Fruit fly (Drosophila melanogaster) whole organism, embryonic: Measurements from ENCODE around the gene CG11997.

Source experiments
- Abd-B ChIP-seq: fragments of 200-800 bp; sonication (Bioruptor generic); optimal IDR thresholded peaks from 2 replicates; lab custom pipeline; 2018; ENCODE audit warnings: missing biosample characterization, mild to moderate bottlenecking, missing genetic modification characterization, moderate library complexity
- Adf1 ChIP-seq: fragments of 200-800 bp; sonication (Bioruptor generic); IDR thresholded peaks from 2 replicates; pipeline ENCODE4 v1.3.6; 2022; ENCODE audit warnings: missing biosample characterization, missing genetic modification characterization
- Aef1 ChIP-seq: fragments of 200-800 bp; sonication (Bioruptor generic); IDR thresholded peaks from 3 replicates; pipeline ENCODE4 v1.3.6; 2022; ENCODE audit warnings: missing biosample characterization, missing genetic modification characterization
- Asciz ChIP-seq: fragments of 200-800 bp; sonication (Bioruptor generic); optimal IDR thresholded peaks from 2 replicates; lab custom pipeline; 2017; ENCODE audit warnings: missing biosample characterization, mild to moderate bottlenecking, missing genetic modification characterization, missing genetic modification reagents
- B-H1 ChIP-seq: fragments of 200-800 bp; sonication (Bioruptor generic); IDR thresholded peaks from 3 replicates; pipeline ENCODE4 v1.3.6; 2022; ENCODE audit warnings: missing biosample characterization, missing genetic modification characterization
- Blimp-1 ChIP-seq: fragments of 200-800 bp; sonication (Bioruptor generic); optimal IDR thresholded peaks from 3 replicates; lab custom pipeline; 2018; ENCODE audit warnings: missing biosample characterization, missing genetic modification characterization, mild to moderate bottlenecking, moderate library complexity, missing genetic modification reagents
- CG10147 ChIP-seq: fragments of 200-800 bp; sonication (Bioruptor generic); optimal IDR thresholded peaks from 2 replicates; lab custom pipeline; 2019; ENCODE audit warnings: missing biosample characterization, mild to moderate bottlenecking, missing genetic modification characterization, moderate library complexity
- CG10267 ChIP-seq: fragments of 200-800 bp; sonication (Bioruptor generic); optimal IDR thresholded peaks from 2 replicates; lab custom pipeline; 2018; ENCODE audit warnings: missing biosample characterization, mild to moderate bottlenecking, missing genetic modification characterization, moderate library complexity
- CG11247 ChIP-seq: fragments of 200-800 bp; sonication (Bioruptor generic); IDR thresholded peaks from 2 replicates; pipeline ENCODE4 v1.3.6; 2022; ENCODE audit warnings: missing biosample characterization, missing genetic modification characterization
- CG11723 ChIP-seq: fragments of 200-800 bp; sonication (Bioruptor generic); optimal IDR thresholded peaks from 2 replicates; lab custom pipeline; 2017; ENCODE audit warnings: missing biosample characterization, mild to moderate bottlenecking, missing genetic modification characterization
- CG12219 ChIP-seq: fragments of 200-800 bp; sonication (Bioruptor generic); optimal IDR thresholded peaks from 3 replicates; lab custom pipeline; 2018; ENCODE audit warnings: missing biosample characterization, mild to moderate bottlenecking, missing genetic modification characterization
- CG1233 ChIP-seq: fragments of 200-800 bp; sonication (Bioruptor generic); optimal IDR thresholded peaks from 4 replicates; lab custom pipeline; 2018; ENCODE audit warnings: missing biosample characterization, mild to moderate bottlenecking, missing genetic modification characterization
- CG12391 ChIP-seq: fragments of 200-800 bp; sonication (Bioruptor generic); optimal IDR thresholded peaks from 3 replicates; lab custom pipeline; 2018; ENCODE audit warnings: missing biosample characterization, mild to moderate bottlenecking, missing genetic modification characterization, moderate library complexity
- CG12659 ChIP-seq: fragments of 200-800 bp; sonication (Bioruptor generic); optimal IDR thresholded peaks from 3 replicates; lab custom pipeline; 2017; ENCODE audit warnings: mild to moderate bottlenecking, missing biosample characterization, missing genetic modification reagents, missing genetic modification characterization
- CG14050 ChIP-seq: fragments of 200-800 bp; sonication (Bioruptor generic); IDR thresholded peaks from 3 replicates; pipeline ENCODE4 v1.3.6; 2022; ENCODE audit warnings: missing biosample characterization, missing genetic modification characterization
- CG18619 ChIP-seq: fragments of 200-800 bp; sonication (Bioruptor generic); optimal IDR thresholded peaks from 3 replicates; lab custom pipeline; 2017; ENCODE audit warnings: missing biosample characterization, mild to moderate bottlenecking, missing genetic modification characterization
- CG18764 ChIP-seq: fragments of 200-800 bp; sonication (Bioruptor generic); optimal IDR thresholded peaks from 3 replicates; lab custom pipeline; 2016; ENCODE audit warnings: missing biosample characterization, missing genetic modification characterization
- CG2678 ChIP-seq: fragments of 200-800 bp; sonication (Bioruptor generic); optimal IDR thresholded peaks from 3 replicates; lab custom pipeline; 2019; ENCODE audit warnings: missing biosample characterization, mild to moderate bottlenecking, missing genetic modification characterization, moderate library complexity
- CG30403 ChIP-seq: fragments of 200-800 bp; sonication (Bioruptor generic); optimal IDR thresholded peaks from 3 replicates; lab custom pipeline; 2016; ENCODE audit warnings: missing biosample characterization, missing genetic modification characterization
- CG7556 ChIP-seq: fragments of 200-800 bp; sonication (Bioruptor generic); optimal IDR thresholded peaks from 2 replicates; lab custom pipeline; 2017; ENCODE audit warnings: missing biosample characterization, mild to moderate bottlenecking, missing genetic modification characterization
- CTCF ChIP-seq: fragments of 200-800 bp; sonication (Bioruptor generic); optimal IDR thresholded peaks from 2 replicates; lab custom pipeline; 2017; ENCODE audit warnings: missing biosample characterization, mild to moderate bottlenecking, missing genetic modification characterization, moderate library complexity
- CkIIα-i1 ChIP-seq: fragments of 200-800 bp; sonication (Bioruptor generic); IDR thresholded peaks from 2 replicates; pipeline ENCODE4 v1.3.6; 2022; ENCODE audit warnings: missing biosample characterization, missing genetic modification characterization
- D ChIP-seq, 2 experiments: fragments of 200-800 bp in 1 of 2; fragments of >200 bp in 1 of 2; sonication (Bioruptor generic) in 1 of 2; optimal IDR thresholded peaks; 2 replicates in 1 of 2; 3 replicates in 1 of 2; lab custom pipeline; 2017; ENCODE audit warnings: mild to moderate bottlenecking in 1 of 2, missing biosample characterization in 1 of 2, missing genetic modification characterization in 1 of 2, missing genetic modification reagents in 1 of 2
- H2.0 ChIP-seq: fragments of 200-800 bp; sonication (Bioruptor generic); IDR thresholded peaks from 2 replicates; pipeline ENCODE4 v1.3.6; 2022; ENCODE audit warnings: missing biosample characterization, missing genetic modification characterization
- Hr51 ChIP-seq, 2 experiments: fragments of 200-800 bp; sonication (Bioruptor generic); optimal IDR thresholded peaks; 2 replicates in 1 of 2; 3 replicates in 1 of 2; lab custom pipeline; 2016 to 2018; ENCODE audit warnings: missing biosample characterization in 2 of 2, missing genetic modification characterization in 2 of 2, mild to moderate bottlenecking in 1 of 2, moderate library complexity in 1 of 2
- Hr78 ChIP-seq, 2 experiments: fragments of 200-800 bp in 1 of 2; fragments of >200 bp in 1 of 2; sonication (Bioruptor generic) in 1 of 2; optimal IDR thresholded peaks; 2 replicates each; lab custom pipeline; 2017 to 2019; ENCODE audit warnings: missing biosample characterization in 2 of 2, missing genetic modification characterization in 2 of 2, mild to moderate bottlenecking in 1 of 2, moderate library complexity in 1 of 2
- MBD-R2 ChIP-seq: fragments of 200-800 bp; sonication (Bioruptor generic); IDR thresholded peaks from 2 replicates; pipeline ENCODE4 v1.3.6; 2022; ENCODE audit warnings: missing biosample characterization, missing genetic modification characterization
- Mad ChIP-seq: fragments of 200-800 bp; sonication (Bioruptor generic); optimal IDR thresholded peaks from 2 replicates; lab custom pipeline; 2016; ENCODE audit warnings: missing biosample characterization, missing genetic modification characterization
- Oaz ChIP-seq: fragments of 200-800 bp; sonication (Bioruptor generic); IDR thresholded peaks from 2 replicates; pipeline ENCODE4 v1.3.6; 2022; ENCODE audit warnings: missing biosample characterization, missing genetic modification characterization
- Optix ChIP-seq: fragments of 200-800 bp; sonication (Bioruptor generic); IDR thresholded peaks from 3 replicates; pipeline ENCODE4 v1.3.6; 2022; ENCODE audit warnings: missing biosample characterization, missing genetic modification characterization
- Xbp1 ChIP-seq: fragments of 200-800 bp; sonication (Bioruptor generic); optimal IDR thresholded peaks from 3 replicates; lab custom pipeline; 2016; ENCODE audit warnings: missing biosample characterization, mild to moderate bottlenecking, missing genetic modification characterization
- Xrp1 ChIP-seq: fragments of 200-800 bp; sonication (Bioruptor generic); IDR thresholded peaks from 2 replicates; pipeline ENCODE4 v1.3.6; 2022; ENCODE audit warnings: missing biosample characterization, missing genetic modification characterization
- az2 ChIP-seq: fragments of 200-800 bp; sonication (Bioruptor generic); optimal IDR thresholded peaks from 3 replicates; lab custom pipeline; 2016; ENCODE audit warnings: missing biosample characterization, missing genetic modification characterization
- corto ChIP-seq: fragments of 200-800 bp; sonication (Bioruptor generic); optimal IDR thresholded peaks from 2 replicates; lab custom pipeline; 2016; ENCODE audit warnings: missing biosample characterization, mild to moderate bottlenecking, missing genetic modification characterization, moderate library complexity
- danr ChIP-seq: fragments of 200-800 bp; sonication (Bioruptor generic); IDR thresholded peaks from 2 replicates; pipeline ENCODE4 v1.3.6; 2022; ENCODE audit warnings: missing biosample characterization, missing genetic modification characterization
- emc ChIP-seq: fragments of 200-800 bp; sonication (Bioruptor generic); optimal IDR thresholded peaks from 2 replicates; lab custom pipeline; 2016; ENCODE audit warnings: missing biosample characterization, missing genetic modification characterization
- exex ChIP-seq: fragments of 200-800 bp; sonication (Bioruptor generic); optimal IDR thresholded peaks from 4 replicates; lab custom pipeline; 2018; ENCODE audit warnings: missing biosample characterization, mild to moderate bottlenecking, missing genetic modification characterization, moderate library complexity
- grau ChIP-seq: fragments of 200-800 bp; optimal IDR thresholded peaks from 3 replicates; lab custom pipeline; 2019; ENCODE audit warnings: missing biosample characterization, mild to moderate bottlenecking, missing genetic modification characterization, moderate library complexity
- hkb ChIP-seq, 2 experiments: fragments of 200-800 bp in 1 of 2; fragments of >200 bp in 1 of 2; sonication (Bioruptor generic) in 1 of 2; IDR thresholded peaks in 1 of 2; optimal IDR thresholded peaks in 1 of 2; 2 replicates each; pipeline versions ENCODE4 v1.3.6 to Lab custom; 2017 to 2022; ENCODE audit warnings: missing biosample characterization in 1 of 2, missing genetic modification characterization in 1 of 2
- jigr1 ChIP-seq: fragments of 200-800 bp; sonication (Bioruptor generic); IDR thresholded peaks from 3 replicates; pipeline ENCODE4 v1.3.6; 2022; ENCODE audit warnings: missing biosample characterization, missing genetic modification characterization
- lab ChIP-seq: fragments of 200-800 bp; sonication (Bioruptor generic); optimal IDR thresholded peaks from 3 replicates; lab custom pipeline; 2017; ENCODE audit warnings: missing biosample characterization, missing genetic modification characterization, mild to moderate bottlenecking, moderate library complexity, missing genetic modification reagents
- lbe ChIP-seq: fragments of 200-800 bp; sonication (Bioruptor generic); optimal IDR thresholded peaks from 2 replicates; lab custom pipeline; 2016; ENCODE audit warnings: missing biosample characterization, mild to moderate bottlenecking, missing genetic modification characterization
- lilli ChIP-seq: fragments of 200-800 bp; sonication (Bioruptor generic); optimal IDR thresholded peaks from 3 replicates; lab custom pipeline; 2016; ENCODE audit warnings: missing biosample characterization, missing genetic modification characterization
- oc ChIP-seq: fragments of 200-800 bp; sonication (Bioruptor generic); optimal IDR thresholded peaks from 2 replicates; lab custom pipeline; 2018; ENCODE audit warnings: missing biosample characterization, mild to moderate bottlenecking, missing genetic modification characterization, moderate library complexity
- run ChIP-seq: fragments of 200-800 bp; sonication (Bioruptor generic); optimal IDR thresholded peaks from 3 replicates; lab custom pipeline; 2018; ENCODE audit warnings: missing biosample characterization, mild to moderate bottlenecking, missing genetic modification characterization
- shn ChIP-seq: fragments of 200-800 bp; sonication (Bioruptor generic); optimal IDR thresholded peaks from 3 replicates; lab custom pipeline; 2016; ENCODE audit warnings: missing biosample characterization, missing genetic modification characterization
- tgo ChIP-seq: fragments of 200-800 bp; sonication (Bioruptor generic); IDR thresholded peaks from 3 replicates; pipeline ENCODE4 v1.3.6; 2022; ENCODE audit warnings: missing biosample characterization, missing genetic modification characterization
- toy ChIP-seq: fragments of 200-800 bp; sonication (Bioruptor generic); IDR thresholded peaks from 2 replicates; pipeline ENCODE4 v1.3.6; 2022; ENCODE audit warnings: missing biosample characterization, missing genetic modification characterization
- wdn ChIP-seq: fragments of 200-800 bp; sonication (Bioruptor generic); IDR thresholded peaks from 2 replicates; pipeline ENCODE4 v1.3.6; 2022; ENCODE audit warnings: missing biosample characterization, missing genetic modification characterization

The CG11997 gene

DNA sequence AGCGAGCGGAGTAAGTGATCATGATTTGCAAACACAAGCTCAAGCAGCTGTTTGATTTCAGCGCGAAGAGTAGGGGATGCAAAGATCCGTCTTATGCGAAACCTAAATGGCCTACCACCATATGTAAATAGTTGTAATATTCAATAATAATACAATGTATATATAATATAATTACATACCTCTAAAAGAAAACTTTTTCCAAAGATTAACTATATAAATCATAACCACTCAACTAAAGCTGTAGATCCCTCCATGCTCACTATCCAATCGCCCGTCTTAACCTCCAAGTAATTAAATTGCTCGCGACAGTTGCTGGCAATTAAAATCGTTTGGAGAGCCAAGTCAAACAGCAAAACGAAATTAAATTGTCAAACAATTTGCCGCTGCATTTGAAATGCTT is 50.0 kb downstream of the CG11997 start (continued):
- peak; percentile 31 for TF ChIP-seq Blimp-1 (GFP tag; lab: Kevin White, UChicago)
- peak; percentile 70 for TF ChIP-seq CG10147 (GFP tag; lab: Kevin White, UChicago)
- peak; percentile 65 for TF ChIP-seq danr
- TF ChIP-seq az2 = peak; percentile 50
- TF ChIP-seq Xrp1 (GFP tag; lab: Robert Waterston, UW) = peak; percentile 67; the same call in 1 of the 2 replicates
- TF ChIP-seq run (tag; lab: Kevin White, UChicago) = peak; percentile 49
- TF ChIP-seq CG10267 = peak; percentile 51
- TF ChIP-seq toy = peak; percentile 72
- TF ChIP-seq H2.0 = peak; percentile 79
- peak; percentile 52; the same call in 1 of the 3 replicates for TF ChIP-seq Optix
- TF ChIP-seq oc (tag; lab: Kevin White, UChicago) = no peak
- TF ChIP-seq exex (tag; lab: Kevin White, UChicago) = peak; percentile 9
- TF ChIP-seq lilli (GFP tag; lab: Kevin White, UChicago) = peak; percentile 63
- peak; percentile 88 for TF ChIP-seq lab (GFP tag; lab: Kevin White, UChicago)
- TF ChIP-seq CG12219 (GFP tag; lab: Kevin White, UChicago) = peak; percentile 28
- TF ChIP-seq CG18764 (GFP tag; lab: Kevin White, UChicago) = peak; percentile 19
- TF ChIP-seq Oaz = peak; percentile 51; the same call in 1 of the 2 replicates
- TF ChIP-seq CkIIα-i1 (GFP tag; lab: Robert Waterston, UW) = 0 out of 2 replicates have a peak, but pooled peaks have one; percentile 56
- peak; percentile 68 for TF ChIP-seq Xbp1 (GFP tag; lab: Kevin White, UChicago)
- TF ChIP-seq CG11247 (GFP tag; lab: Robert Waterston, UW) = peak; percentile 68
- no peak for TF ChIP-seq emc
- TF ChIP-seq wdn (GFP tag; lab: Robert Waterston, UW) = peak; percentile 49; the same call in 1 of the 2 replicates
- TF ChIP-seq Adf1 (GFP tag; lab: Robert Waterston, UW) = 0 out of 2 replicates have a peak, but pooled peaks have one; percentile 44
- peak; percentile 31 for TF ChIP-seq CG11723 (GFP tag; lab: Kevin White, UChicago)
- TF ChIP-seq Hr51 (GFP tag; optimal IDR thresholded peaks at IDR 0.05; lab: Kevin White, UChicago) = peak; percentile 1 to 87
- peak; percentile 69; the same call in 2 of the 3 replicates for TF ChIP-seq CG14050 (GFP tag; lab: Robert Waterston, UW)
- TF ChIP-seq CG30403 (GFP tag; lab: Kevin White, UChicago) = peak; percentile 78
- TF ChIP-seq tgo = peak; percentile 76
- peak; percentile 75 for TF ChIP-seq B-H1 (GFP tag; lab: Robert Waterston, UW)
- peak in 1 of 2 experiments; percentile 2 for TF ChIP-seq Hr78 (GFP tag; optimal IDR thresholded peaks at IDR 0.05; lab: Kevin White, UChicago)
- peak; percentile 44 for TF ChIP-seq corto (GFP tag; lab: Kevin White, UChicago)
- TF ChIP-seq lbe = peak; percentile 14
- TF ChIP-seq MBD-R2 = peak; percentile 39; the same call in 1 of the 2 replicates
- no peak for TF ChIP-seq shn (GFP tag; lab: Kevin White, UChicago)
- peak; percentile 65 for TF ChIP-seq CG18619 (GFP tag; lab: Kevin White, UChicago)
- TF ChIP-seq CG2678 = peak; percentile 86
- TF ChIP-seq D (optimal IDR thresholded peaks at IDR 0.05; lab: Kevin White, UChicago) = no peak
- TF ChIP-seq D (GFP tag; optimal IDR thresholded peaks at IDR 0.05; lab: Kevin White, UChicago) = peak; percentile 6
- TF ChIP-seq CG1233 (GFP tag; lab: Kevin White, UChicago) = peak; percentile 68
- TF ChIP-seq CG12391 = peak; percentile 75
- peak; percentile 55 for TF ChIP-seq Abd-B (GFP tag; lab: Kevin White, UChicago)
- TF ChIP-seq hkb (optimal IDR thresholded peaks at IDR 0.05; lab: Kevin White, UChicago) = no peak
- TF ChIP-seq hkb (GFP tag; IDR thresholded peaks at IDR 0.05; lab: Robert Waterston, UW) = peak; percentile 85
- no peak for TF ChIP-seq Asciz (GFP tag; lab: Kevin White, UChicago)
- TF ChIP-seq CTCF (GFP tag; lab: Kevin White, UChicago) = no peak
- TF ChIP-seq CG12659 (GFP tag; lab: Kevin White, UChicago) = peak; percentile 71
- peak; percentile 76 for TF ChIP-seq CG7556
- TF ChIP-seq jigr1 (GFP tag; lab: Robert Waterston, UW) = 0 out of 3 replicates have a peak, but pooled peaks have one; percentile 35
- TF ChIP-seq Aef1 = peak; percentile 80
- TF ChIP-seq grau (tag; lab: Kevin White, UChicago) = peak; percentile 81
- no peak for TF ChIP-seq Mad (GFP tag; lab: Kevin White, UChicago)
